Fruit fly (Drosophila melanogaster): Measurements from ENCODE around the gene ksr.

DNA sequence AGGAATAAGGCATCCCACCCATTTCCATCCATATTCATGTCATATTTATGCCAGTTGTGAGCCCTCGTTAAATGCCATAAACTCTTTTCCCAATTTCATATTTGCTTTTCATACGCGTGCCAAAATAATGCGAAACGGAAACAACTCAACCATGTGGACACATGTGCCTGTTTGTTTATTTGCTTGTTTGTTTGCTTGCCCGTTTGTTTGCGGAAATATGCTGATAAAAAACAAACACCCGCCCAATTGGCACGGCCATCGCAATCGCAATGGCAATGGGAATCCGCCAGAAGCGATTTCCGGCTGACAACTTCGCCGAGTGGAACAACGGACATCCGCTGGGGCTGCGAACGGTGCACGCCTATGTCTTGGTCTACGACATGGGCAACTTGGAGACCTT lies 29.4 kb downstream of the ksr start:
- TF ChIP-seq ttk (optimal IDR thresholded peaks at IDR 0.05) (no peak), psq (optimal IDR thresholded peaks at IDR 0.05) (no peak), Myc (optimal IDR thresholded peaks at IDR 0.05) (no peak), Sin3A (optimal IDR thresholded peaks at IDR 0.05) (no peak), h (optimal IDR thresholded peaks at IDR 0.05) (no peak)

Data from Kc167 (cell line).